Worm (Caenorhabditis elegans): ENCODE data around the gene arrd-4.

- TF ChIP-seq him-1 (tag; optimal IDR thresholded peaks at IDR 0.05) (no peak), dao-5 (tag; optimal IDR thresholded peaks at IDR 0.05) (no peak), W03F9.2 (tag; optimal IDR thresholded peaks at IDR 0.05) (no peak)
Observed at ce11 chrII:9797664-9798063, 40.4 kb downstream of the arrd-4 start, which contains the start of gene cyp-13A4.
